Worm (Caenorhabditis elegans): ENCODE data around the gene Y48B6A.5.

Y48B6A.5 gene

ce11 chrII:14142098-14142554, 32.9 kb downstream of the Y48B6A.5 start, which contains the start of gene cacn-1:
Gene cacn-1, minus strand, starts transcription at chrII:14142148.
- peak; percentile 7 for TF ChIP-seq sptf-1 (tag; optimal IDR thresholded peaks at IDR 0.05)
- peak; percentile 8 for TF ChIP-seq lsy-2 (tag; optimal IDR thresholded peaks at IDR 0.05)
- TF ChIP-seq ces-1 (GFP tag; optimal IDR thresholded peaks at IDR 0.05): peak; percentile 30

ce11 chrII:14138849-14139419, 36.1 kb downstream of the Y48B6A.5 start:
- TF ChIP-seq drap-1 (GFP tag; optimal IDR thresholded peaks at IDR 0.05) (no peak), flh-1 (GFP tag; optimal IDR thresholded peaks at IDR 0.05) (no peak), lin-13 (tag; optimal IDR thresholded peaks at IDR 0.05) (no peak), pha-4 (tag; optimal IDR thresholded peaks at IDR 0.05) (no peak), ceh-83 (GFP tag; optimal IDR thresholded peaks at IDR 0.05) (no peak), unc-39 (tag; optimal IDR thresholded peaks at IDR 0.05) (no peak), ham-2 (GFP tag; optimal IDR thresholded peaks at IDR 0.05) (no peak), nhr-28 (tag; optimal IDR thresholded peaks at IDR 0.05) (no peak), ces-1 (GFP tag; optimal IDR thresholded peaks at IDR 0.05) (no peak), nhr-237 (tag; optimal IDR thresholded peaks at IDR 0.05) (no peak), sptf-1 (tag; optimal IDR thresholded peaks at IDR 0.05) (no peak), elt-1 (tag; optimal IDR thresholded peaks at IDR 0.05; ENCODE audit: borderline replicate concordance, insufficient read depth) (no peak), blmp-1 (tag; optimal IDR thresholded peaks at IDR 0.05) (no peak), unc-120 (tag; optimal IDR thresholded peaks at IDR 0.05; ENCODE audit: poor library complexity, severe bottlenecking) (no peak), nhr-76 (tag; optimal IDR thresholded peaks at IDR 0.05) (no peak), tbx-8 (GFP tag; optimal IDR thresholded peaks at IDR 0.05) (no peak), ceh-39 (tag; optimal IDR thresholded peaks at IDR 0.05) (no peak)

ce11 chrII:14137538-14137937, 37.5 kb downstream of the Y48B6A.5 start, which contains the start of gene K09E4.1:
Gene K09E4.1, plus strand, starts transcription at chrII:14137838.
- no peak for TF ChIP-seq mls-2 (tag; optimal IDR thresholded peaks at IDR 0.05)
- no peak for TF ChIP-seq nhr-28 (tag; optimal IDR thresholded peaks at IDR 0.05)
- TF ChIP-seq lsy-2 (tag; optimal IDR thresholded peaks at IDR 0.05): no peak
- no peak for TF ChIP-seq mab-5 (tag; optimal IDR thresholded peaks at IDR 0.05)
- no peak for TF ChIP-seq flh-1 (GFP tag; optimal IDR thresholded peaks at IDR 0.05)
- no peak for TF ChIP-seq M03D4.4 (tag; optimal IDR thresholded peaks at IDR 0.05)
- TF ChIP-seq sem-2 (GFP tag; optimal IDR thresholded peaks at IDR 0.05): no peak
- no peak for TF ChIP-seq snpc-4 (tag; optimal IDR thresholded peaks at IDR 0.05)
- no peak for TF ChIP-seq lin-13 (tag; optimal IDR thresholded peaks at IDR 0.05)

- TF ChIP-seq lin-32 (GFP tag; optimal IDR thresholded peaks at IDR 0.05) (no peak), tbx-8 (GFP tag; optimal IDR thresholded peaks at IDR 0.05) (no peak)
Measured at ce11 chrII:14136302-14136701, 38.7 kb downstream of the Y48B6A.5 start.

- no peak for TF ChIP-seq nhr-2 (tag; optimal IDR thresholded peaks at IDR 0.05)
- no peak for TF ChIP-seq lsy-2 (tag; optimal IDR thresholded peaks at IDR 0.05)
- TF ChIP-seq unc-39 (tag; optimal IDR thresholded peaks at IDR 0.05): no peak
- no peak for TF ChIP-seq ceh-43 (GFP tag; optimal IDR thresholded peaks at IDR 0.05)
- TF ChIP-seq mab-5 (tag; optimal IDR thresholded peaks at IDR 0.05): no peak
- no peak for TF ChIP-seq ces-1 (GFP tag; optimal IDR thresholded peaks at IDR 0.05)
- no peak for TF ChIP-seq sem-2 (GFP tag; optimal IDR thresholded peaks at IDR 0.05)
- no peak for TF ChIP-seq drap-1 (GFP tag; optimal IDR thresholded peaks at IDR 0.05)
- no peak for TF ChIP-seq pha-4 (tag; optimal IDR thresholded peaks at IDR 0.05)
- no peak for TF ChIP-seq mls-2 (tag; optimal IDR thresholded peaks at IDR 0.05)
- TF ChIP-seq snpc-4 (tag; optimal IDR thresholded peaks at IDR 0.05): no peak
- TF ChIP-seq unc-62 (GFP tag; optimal IDR thresholded peaks at IDR 0.05): no peak
- TF ChIP-seq elt-1 (tag; optimal IDR thresholded peaks at IDR 0.05; ENCODE audit: borderline replicate concordance, insufficient read depth): no peak
- no peak for TF ChIP-seq lin-32 (GFP tag; optimal IDR thresholded peaks at IDR 0.05)
- no peak for TF ChIP-seq unc-120 (tag; optimal IDR thresholded peaks at IDR 0.05; ENCODE audit: poor library complexity, severe bottlenecking)
- TF ChIP-seq M03D4.4 (tag; optimal IDR thresholded peaks at IDR 0.05): no peak
Measured at ce11 chrII:14132733-14133132, 42.3 kb downstream of the Y48B6A.5 start, which contains the start of gene algn-3. Gene algn-3, minus strand, starts transcription at chrII:14132833.

- TF ChIP-seq ham-2 (GFP tag; optimal IDR thresholded peaks at IDR 0.05) (no peak), cnd-1 (tag; optimal IDR thresholded peaks at IDR 0.05) (no peak), hlh-1 (tag; optimal IDR thresholded peaks at IDR 0.05) (no peak), nhr-28 (tag; optimal IDR thresholded peaks at IDR 0.05) (no peak), M03D4.4 (tag; optimal IDR thresholded peaks at IDR 0.05) (no peak), flh-1 (GFP tag; optimal IDR thresholded peaks at IDR 0.05) (no peak), unc-62 (GFP tag; optimal IDR thresholded peaks at IDR 0.05) (no peak), unc-120 (tag; optimal IDR thresholded peaks at IDR 0.05; ENCODE audit: poor library complexity, severe bottlenecking) (no peak), nhr-237 (tag; optimal IDR thresholded peaks at IDR 0.05) (no peak), nhr-12 (tag; optimal IDR thresholded peaks at IDR 0.05) (no peak), lin-13 (tag; optimal IDR thresholded peaks at IDR 0.05) (no peak), mls-2 (tag; optimal IDR thresholded peaks at IDR 0.05) (no peak)
Measured at ce11 chrII:14129191-14129590, 45.8 kb downstream of the Y48B6A.5 start.

Measured in whole organism, mixed stage, embryonic.